Fruit fly (Drosophila melanogaster) whole organism, embryonic: ENCODE data around the gene Atg12.

Source experiments
- Abd-B ChIP-seq: fragments of 200-800 bp; sonication (Bioruptor generic); optimal IDR thresholded peaks from 2 replicates; lab custom pipeline; 2018; ENCODE audit warnings: missing biosample characterization, mild to moderate bottlenecking, missing genetic modification characterization, moderate library complexity
- Aef1 ChIP-seq: fragments of 200-800 bp; sonication (Bioruptor generic); IDR thresholded peaks from 3 replicates; pipeline ENCODE4 v1.3.6; 2022; ENCODE audit warnings: missing biosample characterization, missing genetic modification characterization
- BEAF-32 ChIP-seq: fragments of 200-800 bp; sonication (Bioruptor generic); optimal IDR thresholded peaks from 3 replicates; lab custom pipeline; 2017; ENCODE audit warnings: missing biosample characterization, missing genetic modification characterization, mild to moderate bottlenecking, moderate library complexity, missing genetic modification reagents
- Bdp1 ChIP-seq: fragments of 200-800 bp; sonication (Bioruptor generic); optimal IDR thresholded peaks from 3 replicates; lab custom pipeline; 2016; ENCODE audit warnings: missing biosample characterization, missing genetic modification characterization
- Bteb2 ChIP-seq: fragments of 200-800 bp; sonication (Bioruptor generic); optimal IDR thresholded peaks from 2 replicates; lab custom pipeline; 2016; ENCODE audit warnings: missing biosample characterization, missing genetic modification characterization
- CG10209 ChIP-seq: fragments of 200-800 bp; sonication (Bioruptor generic); optimal IDR thresholded peaks from 3 replicates; lab custom pipeline; 2017; ENCODE audit warnings: missing biosample characterization, mild to moderate bottlenecking, missing genetic modification characterization, missing genetic modification reagents
- CG14860 ChIP-seq: fragments of 200-800 bp; sonication (Bioruptor generic); IDR thresholded peaks from 3 replicates; pipeline ENCODE4 v1.3.6; 2022; ENCODE audit warnings: missing biosample characterization, missing genetic modification characterization; ENCODE audit not compliant: partially characterized antibody
- CG15601 ChIP-seq: fragments of 200-800 bp; sonication (Bioruptor generic); optimal IDR thresholded peaks from 3 replicates; lab custom pipeline; 2019; ENCODE audit warnings: missing biosample characterization, mild to moderate bottlenecking, missing genetic modification characterization, moderate library complexity
- CG17829 ChIP-seq: fragments of 200-800 bp; optimal IDR thresholded peaks from 2 replicates; lab custom pipeline; 2019; ENCODE audit warnings: missing biosample characterization, mild to moderate bottlenecking, missing genetic modification characterization, moderate library complexity
- CG2116 ChIP-seq: fragments of 200-800 bp; sonication (Bioruptor generic); optimal IDR thresholded peaks from 3 replicates; lab custom pipeline; 2018; ENCODE audit warnings: missing biosample characterization, mild to moderate bottlenecking, missing genetic modification characterization
- CG2875 ChIP-seq: fragments of 200-800 bp; sonication (Bioruptor generic); optimal IDR thresholded peaks from 2 replicates; lab custom pipeline; 2017; ENCODE audit warnings: missing biosample characterization, mild to moderate bottlenecking, missing genetic modification characterization, missing genetic modification reagents
- CG31388 ChIP-seq: fragments of 200-800 bp; sonication (Bioruptor generic); optimal IDR thresholded peaks from 2 replicates; lab custom pipeline; 2016; ENCODE audit warnings: missing biosample characterization, missing genetic modification characterization
- CG32532 ChIP-seq: fragments of 200-800 bp; sonication (Bioruptor generic); IDR thresholded peaks from 2 replicates; pipeline ENCODE4 v1.3.6; 2022; ENCODE audit warnings: missing biosample characterization, missing genetic modification characterization
- CG3726 ChIP-seq: fragments of 200-800 bp; sonication (Bioruptor generic); IDR thresholded peaks from 3 replicates; pipeline ENCODE4, ENCODE4 v1.3.6; 2022; ENCODE audit warnings: missing biosample characterization, missing genetic modification characterization
- CG3995 ChIP-seq: fragments of 200-800 bp; sonication (Bioruptor generic); optimal IDR thresholded peaks from 3 replicates; lab custom pipeline; 2016; ENCODE audit warnings: missing biosample characterization, missing genetic modification characterization
- CG4282 ChIP-seq: fragments of 200-800 bp; sonication (Bioruptor generic); optimal IDR thresholded peaks from 2 replicates; lab custom pipeline; 2016; ENCODE audit warnings: missing biosample characterization, missing genetic modification characterization
- CG4707 ChIP-seq: fragments of 200-800 bp; sonication (Bioruptor generic); optimal IDR thresholded peaks from 2 replicates; lab custom pipeline; 2018; ENCODE audit warnings: missing biosample characterization, mild to moderate bottlenecking, missing genetic modification characterization, moderate library complexity
- CG6791 ChIP-seq: fragments of 200-800 bp; sonication (Bioruptor generic); IDR thresholded peaks from 3 replicates; pipeline ENCODE4 v1.3.6; 2022; ENCODE audit warnings: missing biosample characterization, missing genetic modification characterization; ENCODE audit not compliant: partially characterized antibody
- CG6813 ChIP-seq: fragments of 200-800 bp; sonication (Bioruptor generic); optimal IDR thresholded peaks from 2 replicates; lab custom pipeline; 2017; ENCODE audit warnings: missing biosample characterization, missing genetic modification characterization, mild to moderate bottlenecking, moderate library complexity, missing genetic modification reagents
- CG9609 ChIP-seq: fragments of 200-800 bp; sonication (Bioruptor generic); optimal IDR thresholded peaks from 3 replicates; lab custom pipeline; 2016; ENCODE audit warnings: missing biosample characterization, missing genetic modification characterization
- CG9876 ChIP-seq: fragments of 200-800 bp; sonication (Bioruptor generic); optimal IDR thresholded peaks from 2 replicates; lab custom pipeline; 2016; ENCODE audit warnings: missing biosample characterization, missing genetic modification characterization
- CTCF ChIP-seq: fragments of 200-800 bp; sonication (Bioruptor generic); optimal IDR thresholded peaks from 2 replicates; lab custom pipeline; 2017; ENCODE audit warnings: missing biosample characterization, mild to moderate bottlenecking, missing genetic modification characterization, moderate library complexity
- CkIIα-i1 ChIP-seq: fragments of 200-800 bp; sonication (Bioruptor generic); IDR thresholded peaks from 2 replicates; pipeline ENCODE4 v1.3.6; 2022; ENCODE audit warnings: missing biosample characterization, missing genetic modification characterization
- D ChIP-seq, 2 experiments: fragments of 200-800 bp in 1 of 2; fragments of >200 bp in 1 of 2; sonication (Bioruptor generic) in 1 of 2; optimal IDR thresholded peaks; 2 replicates in 1 of 2; 3 replicates in 1 of 2; lab custom pipeline; 2017; ENCODE audit warnings: mild to moderate bottlenecking in 1 of 2, missing biosample characterization in 1 of 2, missing genetic modification characterization in 1 of 2, missing genetic modification reagents in 1 of 2
- Dp ChIP-seq: fragments of 200-800 bp; sonication (Bioruptor generic); optimal IDR thresholded peaks from 2 replicates; lab custom pipeline; 2018; ENCODE audit warnings: missing biosample characterization, mild to moderate bottlenecking, missing genetic modification characterization, moderate library complexity
- Drgx ChIP-seq: fragments of 200-800 bp; sonication (Bioruptor generic); IDR thresholded peaks from 2 replicates; pipeline ENCODE4 v1.3.6; 2022; ENCODE audit warnings: missing biosample characterization, missing genetic modification characterization
- Gsc ChIP-seq: fragments of 200-800 bp; sonication (Bioruptor generic); IDR thresholded peaks from 2 replicates; pipeline ENCODE4 v1.3.6; 2022; ENCODE audit warnings: missing biosample characterization, missing genetic modification characterization
- HLH3B ChIP-seq: fragments of 200-800 bp; sonication (Bioruptor generic); IDR thresholded peaks from 2 replicates; pipeline ENCODE4 v1.3.6; 2022; ENCODE audit warnings: missing biosample characterization, missing genetic modification characterization
- HLH54F ChIP-seq: fragments of 200-800 bp; sonication (Bioruptor generic); optimal IDR thresholded peaks from 3 replicates; lab custom pipeline; 2016; ENCODE audit warnings: missing biosample characterization, missing genetic modification characterization
- Hand ChIP-seq: fragments of 200-800 bp; sonication (Bioruptor generic); optimal IDR thresholded peaks from 2 replicates; lab custom pipeline; 2017; ENCODE audit warnings: mild to moderate bottlenecking, missing biosample characterization, missing genetic modification reagents, missing genetic modification characterization
- Hsf ChIP-seq: fragments of 200-800 bp; sonication (Bioruptor generic); optimal IDR thresholded peaks from 3 replicates; lab custom pipeline; 2016; ENCODE audit warnings: missing biosample characterization, missing genetic modification characterization
- Kr ChIP-seq: fragments of 200-800 bp; sonication (Bioruptor generic); optimal IDR thresholded peaks from 2 replicates; lab custom pipeline; 2017; ENCODE audit warnings: missing biosample characterization, mild to moderate bottlenecking, missing genetic modification characterization
- chif ChIP-seq, 2 experiments: fragments of 200-800 bp; sonication (Bioruptor generic); optimal IDR thresholded peaks; 3 replicates each; lab custom pipeline; 2016; ENCODE audit warnings: missing biosample characterization in 2 of 2, missing genetic modification characterization in 2 of 2
- corto ChIP-seq: fragments of 200-800 bp; sonication (Bioruptor generic); optimal IDR thresholded peaks from 2 replicates; lab custom pipeline; 2016; ENCODE audit warnings: missing biosample characterization, mild to moderate bottlenecking, missing genetic modification characterization, moderate library complexity
- dmrt99B ChIP-seq: fragments of 200-800 bp; sonication (Bioruptor generic); optimal IDR thresholded peaks from 2 replicates; lab custom pipeline; 2018; ENCODE audit warnings: missing biosample characterization, mild to moderate bottlenecking, missing genetic modification characterization, moderate library complexity
- gfzf ChIP-seq: fragments of 200-800 bp; sonication (Bioruptor generic); optimal IDR thresholded peaks from 2 replicates; lab custom pipeline; 2016; ENCODE audit warnings: missing biosample characterization, mild to moderate bottlenecking, missing genetic modification characterization, moderate library complexity
- grau ChIP-seq: fragments of 200-800 bp; optimal IDR thresholded peaks from 3 replicates; lab custom pipeline; 2019; ENCODE audit warnings: missing biosample characterization, mild to moderate bottlenecking, missing genetic modification characterization, moderate library complexity
- her ChIP-seq: fragments of 200-800 bp; sonication (Bioruptor generic); optimal IDR thresholded peaks from 2 replicates; lab custom pipeline; 2016; ENCODE audit warnings: missing biosample characterization, missing genetic modification characterization
- org-1 ChIP-seq: fragments of 200-800 bp; sonication (Bioruptor generic); optimal IDR thresholded peaks from 2 replicates; lab custom pipeline; 2017; ENCODE audit warnings: missing biosample characterization, missing genetic modification characterization
- otp ChIP-seq: fragments of 200-800 bp; sonication (Bioruptor generic); IDR thresholded peaks from 3 replicates; pipeline ENCODE4, ENCODE4 v1.3.6; 2022; ENCODE audit warnings: missing biosample characterization, missing genetic modification characterization
- pan ChIP-seq, 4 experiments: fragments of >200 bp in 3 of 4; fragments of 200-800 bp in 1 of 4; sonication (Bioruptor generic) in 1 of 4; optimal IDR thresholded peaks in 3 of 4; IDR thresholded peaks in 1 of 4; 2 replicates each; pipeline versions ENCODE4 v1.3.6 to Lab custom; 2017 to 2022; ENCODE audit warnings: missing biosample characterization in 2 of 4, missing genetic modification characterization in 2 of 4, mixed read lengths in 1 of 4
- sens ChIP-seq: fragments of 200-800 bp; sonication (Bioruptor generic); peaks from one replicate; lab custom pipeline; 2016; ENCODE audit warnings: missing biosample characterization, missing genetic modification characterization
- seq ChIP-seq: fragments of 200-800 bp; sonication (Bioruptor generic); IDR thresholded peaks from 2 replicates; pipeline ENCODE4 v1.3.6; 2022; ENCODE audit warnings: missing biosample characterization, missing genetic modification characterization
- trem ChIP-seq: fragments of 200-800 bp; optimal IDR thresholded peaks from 3 replicates; lab custom pipeline; 2019; ENCODE audit warnings: missing biosample characterization, mild to moderate bottlenecking, missing genetic modification characterization, moderate library complexity
- tx ChIP-seq: fragments of 200-800 bp; sonication (Bioruptor generic); optimal IDR thresholded peaks from 2 replicates; lab custom pipeline; 2016; ENCODE audit warnings: missing biosample characterization, missing genetic modification characterization
- unc-4 ChIP-seq: fragments of 200-800 bp; sonication (Bioruptor generic); IDR thresholded peaks from 2 replicates; pipeline ENCODE4 v1.3.6; 2022; ENCODE audit warnings: missing biosample characterization, missing genetic modification characterization; ENCODE audit not compliant: partially characterized antibody
- vnd ChIP-seq: fragments of 200-800 bp; sonication (Bioruptor generic); IDR thresholded peaks from 3 replicates; pipeline ENCODE4 v1.3.6; 2022; ENCODE audit warnings: missing biosample characterization, missing genetic modification characterization; ENCODE audit not compliant: partially characterized antibody
- wdn ChIP-seq: fragments of 200-800 bp; sonication (Bioruptor generic); IDR thresholded peaks from 2 replicates; pipeline ENCODE4 v1.3.6; 2022; ENCODE audit warnings: missing biosample characterization, missing genetic modification characterization
- zf30C ChIP-seq: fragments of 200-800 bp; sonication (Bioruptor generic); optimal IDR thresholded peaks from 3 replicates; lab custom pipeline; 2018; ENCODE audit warnings: missing biosample characterization, mild to moderate bottlenecking, missing genetic modification characterization
- zfh2 ChIP-seq: fragments of 200-800 bp; sonication (Bioruptor generic); optimal IDR thresholded peaks from 2 replicates; lab custom pipeline; 2016; ENCODE audit warnings: missing biosample characterization, missing genetic modification characterization

The Atg12 gene

dm6 chr3L:12136630-12137029 is at the start of gene Atg12, which contains the start of gene CG5645 (continued):
- TF ChIP-seq corto (GFP tag; lab: Kevin White, UChicago) (peak; percentile 54), CG10209 (no peak), CG3995 (GFP tag; lab: Kevin White, UChicago) (peak; percentile 81), zfh2 (peak; percentile 21), CG14860 (GFP tag; lab: Robert Waterston, UW) (peak; percentile 80), Hand (GFP tag; lab: Kevin White, UChicago) (no peak), Drgx (GFP tag; lab: Robert Waterston, UW) (no peak), CkIIα-i1 (GFP tag; lab: Robert Waterston, UW) (no peak), sens (peak; percentile 78), grau (tag; lab: Kevin White, UChicago) (peak; percentile 62), CG4282 (GFP tag; lab: Kevin White, UChicago) (no peak), pan (optimal IDR thresholded peaks at IDR 0.05; lab: Kevin White, UChicago) (no peak), pan (GFP tag; optimal IDR thresholded peaks at IDR 0.05 in 1 of 2, IDR thresholded peaks at IDR 0.05 in 1 of 2) (peak in 1 of 2 experiments; percentile 69), tx (GFP tag; lab: Kevin White, UChicago) (no peak), CG32532 (GFP tag; lab: Robert Waterston, UW) (peak; percentile 74; the same call in 1 of the 2 replicates), CG17829 (tag; lab: Kevin White, UChicago) (peak; percentile 85), wdn (no peak), trem (tag; lab: Kevin White, UChicago) (peak; percentile 62), Kr (GFP tag; lab: Kevin White, UChicago) (no peak), CG31388 (GFP tag; lab: Kevin White, UChicago) (peak; percentile 14), vnd (peak; percentile 74), unc-4 (GFP tag; lab: Robert Waterston, UW) (peak; percentile 85), Bdp1 (GFP tag; lab: Kevin White, UChicago) (no peak), CG15601 (peak; percentile 16), dmrt99B (tag; lab: Kevin White, UChicago) (peak; percentile 51), Bteb2 (GFP tag; lab: Kevin White, UChicago) (no peak), chif (GFP tag; optimal IDR thresholded peaks at IDR 0.05; lab: Kevin White, UChicago) (peak in 1 of 2 experiments; percentile 1), CG9876 (GFP tag; lab: Kevin White, UChicago) (no peak), CG2116 (GFP tag; lab: Kevin White, UChicago) (peak; percentile 78), Dp (peak; percentile 2), her (GFP tag; lab: Kevin White, UChicago) (no peak), Aef1 (GFP tag; lab: Robert Waterston, UW) (no peak), CTCF (GFP tag; lab: Kevin White, UChicago) (no peak), CG2875 (GFP tag; lab: Kevin White, UChicago) (no peak), Abd-B (GFP tag; lab: Kevin White, UChicago) (peak; percentile 70), BEAF-32 (GFP tag; lab: Kevin White, UChicago) (peak; percentile 80), CG6813 (GFP tag; lab: Kevin White, UChicago) (no peak), seq (GFP tag; lab: Robert Waterston, UW) (0 out of 2 replicates have a peak, but pooled peaks have one; percentile 16), Gsc (GFP tag; lab: Robert Waterston, UW) (no peak), HLH54F (GFP tag; lab: Kevin White, UChicago) (no peak), gfzf (GFP tag; lab: Kevin White, UChicago) (peak; percentile 1), otp (GFP tag; lab: Robert Waterston, UW) (no peak), Hsf (peak; percentile 4), org-1 (no peak), D (optimal IDR thresholded peaks at IDR 0.05; lab: Kevin White, UChicago) (no peak), D (GFP tag; optimal IDR thresholded peaks at IDR 0.05; lab: Kevin White, UChicago) (peak; percentile 20), CG4707 (GFP tag; lab: Kevin White, UChicago) (no peak), HLH3B (peak; percentile 66), CG6791 (GFP tag; lab: Robert Waterston, UW) (peak; percentile 40; the same call in 1 of the 3 replicates), zf30C (GFP tag; lab: Kevin White, UChicago) (no peak), CG9609 (no peak), CG3726 (no peak)
